Fruit fly (Drosophila melanogaster): Measurements from ENCODE around the gene CG4998.

Gene CG4998

DNA sequence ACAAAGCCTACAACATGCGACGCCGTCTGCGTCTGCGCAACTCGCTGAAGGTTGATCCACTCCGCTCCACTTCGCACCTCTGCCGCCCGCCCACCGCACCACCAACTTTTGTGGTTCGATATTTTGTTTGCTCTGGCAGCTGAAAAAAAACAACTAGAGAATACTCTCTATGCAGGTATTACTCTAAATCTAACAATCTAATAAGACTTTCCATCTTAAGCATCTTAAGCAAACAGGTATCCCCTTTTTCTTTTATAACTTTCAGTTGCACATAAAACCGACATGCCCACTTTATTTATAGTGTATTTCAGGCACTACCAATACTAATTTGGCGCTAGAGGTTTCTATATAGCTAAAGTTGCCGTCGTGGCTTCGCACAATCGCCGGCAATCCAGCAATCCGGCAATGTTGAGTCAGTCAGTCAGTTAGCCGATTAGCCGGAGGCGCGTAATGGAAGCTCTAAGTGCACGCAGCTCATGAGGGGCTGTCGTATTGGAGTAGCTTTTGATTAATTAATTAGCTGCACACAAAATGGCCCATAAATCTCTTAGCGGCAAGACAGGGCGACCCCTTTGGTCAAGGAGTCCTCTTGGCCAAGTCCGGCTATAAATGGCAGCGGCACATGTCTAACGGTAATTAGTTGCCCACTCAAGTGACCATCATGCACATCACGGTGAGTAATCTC lies 10.5 kb upstream of the CG4998 start, which contains the start of gene CG13058 (continued):
- TF ChIP-seq C15 (GFP tag; IDR thresholded peaks at IDR 0.05) (no peak), CrebB (tag; optimal IDR thresholded peaks at IDR 0.05) (peak; percentile 31), CG6791 (GFP tag; IDR thresholded peaks at IDR 0.05; ENCODE audit: partially characterized antibody) (no peak), fd96Cb (tag; optimal IDR thresholded peaks at IDR 0.05) (peak; percentile 60), bab2 (GFP tag; optimal IDR thresholded peaks at IDR 0.05) (no peak), CG2712 (tag; optimal IDR thresholded peaks at IDR 0.05) (no peak), repo (GFP tag; optimal IDR thresholded peaks at IDR 0.05) (no peak), sd (tag; optimal IDR thresholded peaks at IDR 0.05) (peak; percentile 8), Awh (GFP tag; IDR thresholded peaks at IDR 0.05) (no peak), sug (tag; optimal IDR thresholded peaks at IDR 0.05) (no peak), CG10654 (GFP tag; optimal IDR thresholded peaks at IDR 0.05) (no peak), Ssrp (tag; optimal IDR thresholded peaks at IDR 0.05) (no peak), Sox100B (GFP tag; optimal IDR thresholded peaks at IDR 0.05) (peak; percentile 53), CG12219 (GFP tag; optimal IDR thresholded peaks at IDR 0.05) (peak; percentile 74), Pdp1 (GFP tag; optimal IDR thresholded peaks at IDR 0.05) (no peak), CG4282 (GFP tag; optimal IDR thresholded peaks at IDR 0.05) (no peak), CG12236 (GFP tag; optimal IDR thresholded peaks at IDR 0.05) (no peak), CG4707 (GFP tag; optimal IDR thresholded peaks at IDR 0.05) (no peak), wdn (GFP tag; IDR thresholded peaks at IDR 0.05) (0 out of 2 replicates have a peak, but pooled peaks have one; percentile 60), Six4 (GFP tag; optimal IDR thresholded peaks at IDR 0.05) (no peak), NFAT (GFP tag; IDR thresholded peaks at IDR 0.05) (no peak), CG18476 (GFP tag; optimal IDR thresholded peaks at IDR 0.05) (peak; percentile 14), CG6813 (GFP tag; optimal IDR thresholded peaks at IDR 0.05) (no peak), esg (GFP tag; conservative IDR thresholded peaks at IDR 0.05) (peak; percentile 81), CG3726 (GFP tag; IDR thresholded peaks at IDR 0.05) (no peak), hb (GFP tag; IDR thresholded peaks at IDR 0.05; ENCODE audit: partially characterized antibody) (no peak), CkIIα-i1 (GFP tag; IDR thresholded peaks at IDR 0.05) (no peak), pan (optimal IDR thresholded peaks at IDR 0.05) (no peak), pan (GFP tag; optimal IDR thresholded peaks at IDR 0.05 in 1 of 2, IDR thresholded peaks at IDR 0.05 in 1 of 2) (no peak), Hr39 (optimal IDR thresholded peaks at IDR 0.05) (no peak), CG12391 (tag; optimal IDR thresholded peaks at IDR 0.05) (no peak), fd64A (GFP tag; optimal IDR thresholded peaks at IDR 0.05) (no peak), cas (GFP tag; IDR thresholded peaks at IDR 0.05) (no peak), Sin3A (optimal IDR thresholded peaks at IDR 0.05) (no peak), zen (tag; optimal IDR thresholded peaks at IDR 0.05) (no peak), bsh (GFP tag; optimal IDR thresholded peaks at IDR 0.05) (peak in 1 of 2 experiments; percentile 3), CG7963 (GFP tag; IDR thresholded peaks at IDR 0.05; ENCODE audit: partially characterized antibody) (no peak), Dek (tag; optimal IDR thresholded peaks at IDR 0.05) (peak; percentile 60), CG8478 (optimal IDR thresholded peaks at IDR 0.05) (no peak), al (GFP tag; IDR thresholded peaks at IDR 0.05) (0 out of 2 replicates have a peak, but pooled peaks have one; percentile 23), CG2678 (tag; optimal IDR thresholded peaks at IDR 0.05) (peak; percentile 78), Fer1 (GFP tag; optimal IDR thresholded peaks at IDR 0.05) (peak; percentile 84), oc (tag; optimal IDR thresholded peaks at IDR 0.05) (no peak), zf30C (GFP tag; optimal IDR thresholded peaks at IDR 0.05) (no peak), CG33557 (GFP tag; optimal IDR thresholded peaks at IDR 0.05) (no peak), CG4328 (GFP tag; optimal IDR thresholded peaks at IDR 0.05) (no peak), gfzf (GFP tag; optimal IDR thresholded peaks at IDR 0.05) (no peak), Antp (GFP tag; optimal IDR thresholded peaks at IDR 0.05) (no peak), CG11456 (GFP tag; IDR thresholded peaks at IDR 0.05) (no peak), CG14710 (tag; optimal IDR thresholded peaks at IDR 0.05) (no peak), CG8765 (GFP tag; IDR thresholded peaks at IDR 0.05) (no peak)
